Worm (Caenorhabditis elegans) whole organism, L2 larva: Measurements from ENCODE around the gene ZK470.1.

Experiments used
- C34F6.9 ChIP-seq: fragments of 150-350 bp; optimal IDR thresholded peaks from 2 replicates; lab custom pipeline; 2014; ENCODE audit warnings: missing biosample characterization, missing genetic modification characterization
- F13H6.1 ChIP-seq: sonication (generic microtip); optimal IDR thresholded peaks from 2 replicates; lab custom pipeline; 2016; ENCODE audit warnings: missing genetic modification characterization, missing compliant biosample characterization
- R02D3.7 ChIP-seq: fragments of 150-350 bp; optimal IDR thresholded peaks from 2 replicates; lab custom pipeline; 2014; ENCODE audit warnings: missing biosample characterization, missing genetic modification characterization
- Y55F3AM.14 ChIP-seq: fragments of 200-800 bp; sonication (Bioruptor generic); optimal IDR thresholded peaks from 2 replicates; lab custom pipeline; 2018; ENCODE audit warnings: mild to moderate bottlenecking, missing genetic modification characterization, missing compliant biosample characterization
- ZK546.5 ChIP-seq: sonication (generic microtip); optimal IDR thresholded peaks from 2 replicates; lab custom pipeline; 2017; ENCODE audit warnings: missing biosample characterization, missing genetic modification characterization
- alr-1 ChIP-seq: fragments of 150-350 bp; optimal IDR thresholded peaks from 2 replicates; lab custom pipeline; 2014; ENCODE audit warnings: missing biosample characterization, missing genetic modification characterization
- aly-2 ChIP-seq: fragments of 150-350 bp; optimal IDR thresholded peaks from 2 replicates; lab custom pipeline; 2014; ENCODE audit warnings: missing biosample characterization, missing genetic modification characterization
- ama-1 ChIP-seq: fragments of 150-350 bp; optimal IDR thresholded peaks from 2 replicates; lab custom pipeline; 2018; ENCODE audit warnings: inconsistent platforms
- blmp-1 ChIP-seq: sonication (generic microtip); optimal IDR thresholded peaks from 2 replicates; lab custom pipeline; 2017; ENCODE audit warnings: missing genetic modification characterization, mild to moderate bottlenecking, missing compliant biosample characterization, antibody characterized with exemption, moderate library complexity; ENCODE audit not compliant: insufficient read depth
- ceh-16 ChIP-seq: fragments of 150-350 bp; optimal IDR thresholded peaks from 2 replicates; lab custom pipeline; 2014; ENCODE audit warnings: missing biosample characterization, missing genetic modification characterization
- ceh-82 ChIP-seq: fragments of 150-350 bp; optimal IDR thresholded peaks from 2 replicates; lab custom pipeline; 2014; ENCODE audit warnings: missing biosample characterization, missing genetic modification characterization
- crh-2 ChIP-seq: sonication (generic microtip); optimal IDR thresholded peaks from 2 replicates; lab custom pipeline; 2017; ENCODE audit warnings: missing biosample characterization, missing genetic modification characterization
- dmd-4 ChIP-seq: sonication (generic microtip); optimal IDR thresholded peaks from 2 replicates; lab custom pipeline; 2017; ENCODE audit warnings: missing biosample characterization, missing genetic modification characterization
- egl-27 ChIP-seq: sonication (generic microtip); optimal IDR thresholded peaks from 3 replicates; lab custom pipeline; 2017; ENCODE audit warnings: missing biosample characterization, missing genetic modification reagents, missing genetic modification characterization
- elt-3 ChIP-seq: sonication (generic microtip); optimal IDR thresholded peaks from 2 replicates; lab custom pipeline; 2017; ENCODE audit warnings: missing biosample characterization, missing genetic modification characterization
- fos-1 ChIP-seq: fragments of 150-350 bp; optimal IDR thresholded peaks from 2 replicates; lab custom pipeline; 2014; ENCODE audit warnings: missing biosample characterization, missing genetic modification characterization
- gmeb-1 ChIP-seq: fragments of 150-350 bp; optimal IDR thresholded peaks from 2 replicates; lab custom pipeline; 2014; ENCODE audit warnings: missing biosample characterization, missing genetic modification characterization
- lin-11 ChIP-seq: fragments of 150-350 bp; sonication (generic microtip); optimal IDR thresholded peaks from 2 replicates; lab custom pipeline; 2014; ENCODE audit warnings: missing biosample characterization, missing genetic modification characterization, inconsistent platforms, mixed read lengths
- lin-13 ChIP-seq: fragments of 150-350 bp; optimal IDR thresholded peaks from 2 replicates; lab custom pipeline; 2014; ENCODE audit warnings: missing biosample characterization, missing genetic modification reagents, missing genetic modification characterization
- lsy-2 ChIP-seq, 2 experiments: fragments of 150-350 bp in 1 of 2; sonication (generic microtip) in 1 of 2; optimal IDR thresholded peaks; 2 replicates each; lab custom pipeline; 2014 to 2017; ENCODE audit warnings: missing biosample characterization in 2 of 2, missing genetic modification characterization in 2 of 2
- mab-5 ChIP-seq: fragments of 150-350 bp; optimal IDR thresholded peaks from 2 replicates; lab custom pipeline; 2014; ENCODE audit warnings: missing biosample characterization, missing genetic modification characterization
- mbf-1 ChIP-seq: sonication (generic microtip); optimal IDR thresholded peaks from 2 replicates; lab custom pipeline; 2017; ENCODE audit warnings: missing biosample characterization, missing genetic modification characterization
- mdl-1 ChIP-seq, 2 experiments: fragments of 150-350 bp in 1 of 2; sonication (generic microtip) in 1 of 2; optimal IDR thresholded peaks; 2 replicates each; lab custom pipeline; 2017; ENCODE audit warnings: missing biosample characterization in 2 of 2, missing genetic modification characterization in 2 of 2
- nhr-11 ChIP-seq: fragments of 150-350 bp; optimal IDR thresholded peaks from 2 replicates; lab custom pipeline; 2014; ENCODE audit warnings: missing biosample characterization, missing genetic modification characterization
- nhr-12 ChIP-seq: fragments of 150-350 bp; optimal IDR thresholded peaks from 2 replicates; lab custom pipeline; 2014; ENCODE audit warnings: missing biosample characterization, missing genetic modification characterization
- nhr-129 ChIP-seq: fragments of 150-350 bp; optimal IDR thresholded peaks from 2 replicates; lab custom pipeline; 2014; ENCODE audit warnings: missing biosample characterization, missing genetic modification characterization
- nhr-21 ChIP-seq: fragments of 150-350 bp; optimal IDR thresholded peaks from 2 replicates; lab custom pipeline; 2014; ENCODE audit warnings: missing biosample characterization, missing genetic modification characterization
- nhr-237 ChIP-seq: fragments of 150-350 bp; optimal IDR thresholded peaks from 2 replicates; lab custom pipeline; 2014; ENCODE audit warnings: missing biosample characterization, missing genetic modification characterization
- nhr-25 ChIP-seq: fragments of 150-350 bp; sonication (generic microtip); optimal IDR thresholded peaks from 3 replicates; lab custom pipeline; 2014; ENCODE audit warnings: missing biosample characterization, missing genetic modification characterization
- nhr-6 ChIP-seq: fragments of 150-350 bp; optimal IDR thresholded peaks from 2 replicates; lab custom pipeline; 2014; ENCODE audit warnings: missing biosample characterization, missing genetic modification characterization
- nhr-77 ChIP-seq: fragments of 150-350 bp; optimal IDR thresholded peaks from 2 replicates; lab custom pipeline; 2014; ENCODE audit warnings: missing biosample characterization, missing genetic modification characterization
- peb-1 ChIP-seq: fragments of 150-350 bp; optimal IDR thresholded peaks from 2 replicates; lab custom pipeline; 2014; ENCODE audit warnings: missing biosample characterization, missing genetic modification characterization
- sem-4 ChIP-seq: fragments of 150-350 bp; optimal IDR thresholded peaks from 2 replicates; lab custom pipeline; 2014; ENCODE audit warnings: missing biosample characterization, missing genetic modification reagents, missing genetic modification characterization
- sma-3 ChIP-seq: sonication (generic microtip); optimal IDR thresholded peaks from 2 replicates; lab custom pipeline; 2016; ENCODE audit warnings: missing genetic modification reagents, missing genetic modification characterization, missing compliant biosample characterization
- sma-9 ChIP-seq, 2 experiments: fragments of 150-350 bp in 1 of 2; sonication (generic microtip) in 1 of 2; optimal IDR thresholded peaks; 2 replicates each; lab custom pipeline; 2014 to 2016; ENCODE audit warnings: missing genetic modification characterization in 2 of 2, mild to moderate bottlenecking in 1 of 2, missing biosample characterization in 1 of 2, missing compliant biosample characterization in 1 of 2, missing genetic modification reagents in 1 of 2, moderate library complexity in 1 of 2
- snpc-4 ChIP-seq: fragments of 150-350 bp; optimal IDR thresholded peaks from 2 replicates; lab custom pipeline; 2014; ENCODE audit warnings: missing biosample characterization, missing genetic modification characterization
- unc-55 ChIP-seq: fragments of 150-350 bp; sonication (generic microtip); optimal IDR thresholded peaks from 3 replicates; lab custom pipeline; 2014; ENCODE audit warnings: missing biosample characterization, missing genetic modification reagents, missing genetic modification characterization
- unc-62 ChIP-seq: fragments of 150-350 bp; optimal IDR thresholded peaks from 2 replicates; lab custom pipeline; 2014; ENCODE audit warnings: missing biosample characterization, missing genetic modification reagents, missing genetic modification characterization
- zag-1 ChIP-seq: fragments of 150-350 bp; optimal IDR thresholded peaks from 2 replicates; lab custom pipeline; 2014; ENCODE audit warnings: missing biosample characterization, missing genetic modification characterization
- ztf-1 ChIP-seq: fragments of 200-800 bp; sonication (Bioruptor generic); conservative IDR thresholded peaks from 2 replicates; pipeline ENCODE4 v1.3.6; 2022; ENCODE audit warnings: missing genetic modification characterization, missing compliant biosample characterization
- ztf-11 ChIP-seq: sonication (generic microtip); optimal IDR thresholded peaks from 2 replicates; lab custom pipeline; 2017; ENCODE audit warnings: missing biosample characterization, missing genetic modification characterization
- ztf-4 ChIP-seq: fragments of 150-350 bp; optimal IDR thresholded peaks from 2 replicates; lab custom pipeline; 2014; ENCODE audit warnings: missing biosample characterization, missing genetic modification characterization

The ZK470.1 gene

DNA sequence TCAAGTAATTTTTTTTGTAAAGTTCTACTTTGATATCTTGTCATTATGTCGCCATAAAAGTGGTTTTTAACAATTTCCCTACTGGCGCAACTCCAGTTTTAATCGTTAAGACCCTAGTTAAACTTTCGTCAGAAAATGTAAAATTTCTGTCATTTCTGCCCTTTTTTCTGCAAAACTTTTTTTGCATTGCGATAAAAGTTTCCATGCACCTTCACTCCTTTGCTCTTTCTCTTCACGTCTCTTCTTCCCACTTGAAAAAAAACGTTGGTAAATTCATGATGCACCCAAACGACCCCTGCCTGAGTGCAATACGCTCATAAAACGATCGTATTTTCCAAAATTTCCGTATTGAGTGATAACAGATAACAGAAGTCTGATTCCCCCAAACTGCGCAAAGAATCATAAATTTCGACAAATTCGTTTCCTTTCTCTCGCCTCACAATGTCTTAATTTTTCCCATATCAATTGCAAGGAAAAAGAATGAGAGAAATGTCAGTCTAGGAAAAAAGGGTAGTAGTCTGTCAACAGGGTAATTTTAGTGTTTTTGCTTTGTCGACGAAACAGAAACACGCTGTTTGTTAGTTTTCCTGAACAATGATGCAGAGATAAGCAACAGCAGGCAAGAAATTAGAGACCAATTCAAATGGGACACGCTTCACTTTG, 22.6 kb upstream of the ZK470.1 start:
- TF ChIP-seq crh-2 (tag; lab: Kevin White, UChicago) (peak; percentile 58), lsy-2 (tag; optimal IDR thresholded peaks at IDR 0.05; lab: Kevin White, UChicago) (peak in 1 of 2 experiments; percentile 14), blmp-1 (no peak), nhr-25 (peak; percentile 41), R02D3.7 (tag; lab: Kevin White, UChicago) (no peak), fos-1 (tag; lab: Kevin White, UChicago) (peak; percentile 30), nhr-21 (tag; lab: Kevin White, UChicago) (peak; percentile 61), ama-1 (peak; percentile 13), sma-3 (peak; percentile 46), sma-9 (GFP tag; optimal IDR thresholded peaks at IDR 0.05; lab: Kevin White, UChicago) (peak; percentile 45), sma-9 (tag; optimal IDR thresholded peaks at IDR 0.05; lab: Kevin White, UChicago) (no peak), nhr-6 (tag; lab: Kevin White, UChicago) (peak; percentile 39), unc-62 (GFP tag; lab: Kevin White, UChicago) (no peak), nhr-129 (tag; lab: Kevin White, UChicago) (peak; percentile 79), ztf-4 (tag; lab: Kevin White, UChicago) (peak; percentile 59), gmeb-1 (tag; lab: Kevin White, UChicago) (peak; percentile 3)

DNA sequence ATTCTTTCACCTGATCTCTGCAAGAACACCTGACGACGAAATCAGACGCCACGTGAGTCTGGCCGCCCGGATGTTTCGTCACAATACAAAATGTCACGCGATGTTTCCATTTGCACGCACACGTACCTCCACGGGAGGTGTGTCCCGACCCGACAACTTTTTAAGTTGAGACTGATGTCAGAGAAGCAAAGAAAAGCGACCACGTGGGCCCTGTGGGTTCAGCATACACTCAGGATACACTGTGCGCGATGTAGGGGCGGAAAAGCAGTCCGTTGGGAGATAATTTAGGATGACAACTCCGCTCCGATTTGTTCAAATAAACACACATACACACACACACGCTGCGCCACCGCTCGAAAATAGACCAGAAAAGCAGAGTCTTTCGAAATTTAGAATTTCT, 21.3 kb upstream of the ZK470.1 start:
- TF ChIP-seq nhr-237 (tag; lab: Kevin White, UChicago), result peak; percentile 11
- no peak for TF ChIP-seq ceh-16 (tag; lab: Kevin White, UChicago)
- peak; percentile 17 for TF ChIP-seq zag-1 (tag; lab: Kevin White, UChicago)
- TF ChIP-seq unc-55 (GFP tag; lab: Kevin White, UChicago), result peak; percentile 22
- no peak for TF ChIP-seq alr-1
- peak; percentile 92 for TF ChIP-seq nhr-129 (tag; lab: Kevin White, UChicago)
- TF ChIP-seq ZK546.5 (tag; lab: Kevin White, UChicago), result no peak
- TF ChIP-seq sma-3, result peak; percentile 87
- TF ChIP-seq sma-9 (GFP tag; optimal IDR thresholded peaks at IDR 0.05; lab: Kevin White, UChicago), result peak; percentile 100
- peak; percentile 74 for TF ChIP-seq sma-9 (tag; optimal IDR thresholded peaks at IDR 0.05; lab: Kevin White, UChicago)
- TF ChIP-seq nhr-25, result peak; percentile 91
- TF ChIP-seq mdl-1 (tag; optimal IDR thresholded peaks at IDR 0.05; lab: Kevin White, UChicago), result peak; percentile 80 to 93
- TF ChIP-seq peb-1 (tag; lab: Kevin White, UChicago), result no peak
- no peak for TF ChIP-seq mbf-1 (tag; lab: Kevin White, UChicago)
- TF ChIP-seq lin-13, result peak; percentile 39
- TF ChIP-seq nhr-11 (tag; lab: Kevin White, UChicago), result no peak
- TF ChIP-seq Y55F3AM.14 (GFP tag; lab: Kevin White, UChicago), result peak; percentile 50
- peak in 1 of 2 experiments; percentile 82 for TF ChIP-seq lsy-2 (tag; optimal IDR thresholded peaks at IDR 0.05; lab: Kevin White, UChicago)
- peak; percentile 92 for TF ChIP-seq F13H6.1 (tag; lab: Kevin White, UChicago)
- TF ChIP-seq sem-4, result peak; percentile 89
- TF ChIP-seq mab-5 (tag; lab: Kevin White, UChicago), result peak; percentile 50
- TF ChIP-seq lin-11 (tag; lab: Kevin White, UChicago), result peak; percentile 85
- TF ChIP-seq gmeb-1 (tag; lab: Kevin White, UChicago), result peak; percentile 68
- TF ChIP-seq C34F6.9 (tag; lab: Kevin White, UChicago), result peak; percentile 74
- TF ChIP-seq nhr-12 (tag; lab: Kevin White, UChicago), result peak; percentile 27
- peak; percentile 96 for TF ChIP-seq ztf-4 (tag; lab: Kevin White, UChicago)
- TF ChIP-seq aly-2 (tag; lab: Kevin White, UChicago), result no peak
- TF ChIP-seq nhr-21 (tag; lab: Kevin White, UChicago), result peak; percentile 86
- TF ChIP-seq crh-2 (tag; lab: Kevin White, UChicago), result peak; percentile 74
- TF ChIP-seq snpc-4 (tag; lab: Kevin White, UChicago), result peak; percentile 20
- TF ChIP-seq elt-3, result no peak

DNA sequence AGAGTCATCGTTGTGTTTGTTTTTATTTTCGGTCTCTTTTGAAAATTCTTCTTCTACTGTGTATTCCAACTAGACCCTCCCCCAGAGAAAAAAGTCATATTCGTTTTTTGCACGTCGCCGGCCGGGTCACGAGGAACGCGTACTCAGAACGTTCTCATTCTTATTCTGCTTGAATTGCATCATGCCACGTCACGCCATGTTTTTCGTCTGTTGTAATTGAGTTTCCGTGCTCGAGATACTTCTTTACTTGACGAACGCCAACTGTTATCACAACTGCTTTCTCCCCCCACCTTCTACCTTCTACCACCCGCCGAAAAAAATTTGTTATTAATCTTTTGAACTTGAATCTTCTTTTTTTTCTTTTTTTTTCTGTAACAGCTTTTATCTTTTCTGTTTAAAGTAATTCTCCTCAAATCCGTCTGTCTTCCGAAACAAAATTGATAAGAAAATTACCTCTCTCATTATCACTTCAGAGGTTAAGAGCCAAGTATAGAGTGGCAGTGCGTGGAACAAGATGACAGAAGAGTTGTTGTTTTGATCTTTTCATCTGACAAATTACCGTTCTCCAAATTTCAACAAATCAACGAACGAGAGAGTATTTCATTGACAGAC, 20.7 kb upstream of the ZK470.1 start:
- peak; percentile 42 for TF ChIP-seq nhr-6 (tag; lab: Kevin White, UChicago)
- TF ChIP-seq ztf-11 (tag; lab: Kevin White, UChicago), result no peak
- peak; percentile 36 for TF ChIP-seq nhr-21 (tag; lab: Kevin White, UChicago)
- TF ChIP-seq sma-9 (GFP tag; optimal IDR thresholded peaks at IDR 0.05; lab: Kevin White, UChicago), result peak; percentile 74
- TF ChIP-seq sma-9 (tag; optimal IDR thresholded peaks at IDR 0.05; lab: Kevin White, UChicago), result no peak
- no peak for TF ChIP-seq gmeb-1 (tag; lab: Kevin White, UChicago)
- no peak for TF ChIP-seq nhr-25
- peak; percentile 99 for TF ChIP-seq crh-2 (tag; lab: Kevin White, UChicago)
- no peak for TF ChIP-seq elt-3
- TF ChIP-seq mbf-1 (tag; lab: Kevin White, UChicago), result no peak
- no peak for TF ChIP-seq sma-3
- TF ChIP-seq nhr-11 (tag; lab: Kevin White, UChicago), result no peak
- TF ChIP-seq nhr-129 (tag; lab: Kevin White, UChicago), result peak; percentile 99
- peak; percentile 80 for TF ChIP-seq ztf-4 (tag; lab: Kevin White, UChicago)
- no peak for TF ChIP-seq R02D3.7 (tag; lab: Kevin White, UChicago)
- TF ChIP-seq fos-1 (tag; lab: Kevin White, UChicago), result peak; percentile 35
- no peak for TF ChIP-seq ztf-1
- peak; percentile 74 for TF ChIP-seq lin-11 (tag; lab: Kevin White, UChicago)
- TF ChIP-seq blmp-1, result no peak
- no peak for TF ChIP-seq ceh-82 (tag; lab: Kevin White, UChicago)
- no peak for TF ChIP-seq Y55F3AM.14 (GFP tag; lab: Kevin White, UChicago)
- TF ChIP-seq peb-1 (tag; lab: Kevin White, UChicago), result no peak
- no peak for TF ChIP-seq unc-55 (GFP tag; lab: Kevin White, UChicago)
- TF ChIP-seq unc-62 (GFP tag; lab: Kevin White, UChicago), result no peak
- no peak for TF ChIP-seq dmd-4
- no peak for TF ChIP-seq egl-27 (tag; lab: Kevin White, UChicago)
- peak; percentile 61 for TF ChIP-seq C34F6.9 (tag; lab: Kevin White, UChicago)
- no peak for TF ChIP-seq nhr-77 (tag; lab: Kevin White, UChicago)
- TF ChIP-seq ama-1, result no peak
